Fruit fly (Drosophila melanogaster) whole organism, pupa: Measurements from ENCODE around the gene dy.

ENCODE experiments used
- CG10348 ChIP-seq: fragments of 200-800 bp; sonication (Bioruptor generic); IDR thresholded peaks from 2 replicates; pipeline ENCODE4 v1.3.6; 2022; ENCODE audit warnings: missing biosample characterization, missing genetic modification characterization
- CG12605 ChIP-seq: fragments of 200-800 bp; sonication (Bioruptor generic); IDR thresholded peaks from 2 replicates; pipeline ENCODE4 v1.3.6; 2022; ENCODE audit warnings: missing biosample characterization, missing genetic modification characterization
- CG13204 ChIP-seq: fragments of 200-800 bp; sonication (Bioruptor generic); optimal IDR thresholded peaks from 2 replicates; lab custom pipeline; 2018; ENCODE audit warnings: missing biosample characterization, mild to moderate bottlenecking, missing genetic modification characterization, moderate library complexity
- CG14655 ChIP-seq: fragments of 200-800 bp; sonication (Bioruptor generic); optimal IDR thresholded peaks from 3 replicates; lab custom pipeline; 2017; ENCODE audit warnings: mild to moderate bottlenecking, missing biosample characterization, missing genetic modification reagents, missing genetic modification characterization
- CG15710 ChIP-seq: fragments of 200-800 bp; sonication (Bioruptor generic); optimal IDR thresholded peaks from 2 replicates; lab custom pipeline; 2018; ENCODE audit warnings: missing biosample characterization, mild to moderate bottlenecking, missing genetic modification characterization, moderate library complexity
- CG17806 ChIP-seq: fragments of 200-800 bp; sonication (Bioruptor generic); optimal IDR thresholded peaks from 2 replicates; lab custom pipeline; 2018; ENCODE audit warnings: missing biosample characterization, mild to moderate bottlenecking, missing genetic modification characterization, moderate library complexity
- CG32121 ChIP-seq: fragments of 200-800 bp; sonication (Bioruptor generic); IDR thresholded peaks from 2 replicates; pipeline ENCODE4 v1.3.6; 2022; ENCODE audit warnings: missing biosample characterization, missing genetic modification characterization
- CG34367 ChIP-seq: fragments of 200-800 bp; sonication (Bioruptor generic); optimal IDR thresholded peaks from 2 replicates; lab custom pipeline; 2018; ENCODE audit warnings: missing biosample characterization, mild to moderate bottlenecking, missing genetic modification characterization
- CG4496 ChIP-seq: fragments of 200-800 bp; sonication (Bioruptor generic); IDR thresholded peaks from 3 replicates; pipeline ENCODE4 v1.3.6; 2022; ENCODE audit warnings: missing biosample characterization, missing genetic modification characterization
- CG8159 ChIP-seq: fragments of 200-800 bp; sonication (Bioruptor generic); optimal IDR thresholded peaks from 3 replicates; lab custom pipeline; 2018; ENCODE audit warnings: missing biosample characterization, mild to moderate bottlenecking, missing genetic modification characterization, moderate library complexity
- CG8301 ChIP-seq: fragments of 200-800 bp; sonication (Bioruptor generic); optimal IDR thresholded peaks from 2 replicates; lab custom pipeline; 2018; ENCODE audit warnings: missing biosample characterization, mild to moderate bottlenecking, missing genetic modification characterization
- CG9948 ChIP-seq: fragments of 200-800 bp; sonication (Bioruptor generic); optimal IDR thresholded peaks from 2 replicates; lab custom pipeline; 2018; ENCODE audit warnings: missing biosample characterization, mild to moderate bottlenecking, missing genetic modification characterization, moderate library complexity
- D1 ChIP-seq: fragments of 200-800 bp; sonication (Bioruptor generic); optimal IDR thresholded peaks from 2 replicates; lab custom pipeline; 2018; ENCODE audit warnings: missing biosample characterization, mild to moderate bottlenecking, missing genetic modification characterization, moderate library complexity
- EcR ChIP-seq: fragments of 200-800 bp; sonication (Bioruptor generic); optimal IDR thresholded peaks from 3 replicates; lab custom pipeline; 2019; ENCODE audit warnings: missing biosample characterization, missing genetic modification characterization, mild to moderate bottlenecking, moderate library complexity, missing genetic modification reagents
- Ets98B ChIP-seq: fragments of 200-800 bp; sonication (Bioruptor generic); IDR thresholded peaks from 2 replicates; pipeline ENCODE4 v1.3.6; 2022; ENCODE audit warnings: missing biosample characterization, missing genetic modification characterization
- Pif1A ChIP-seq: fragments of 200-800 bp; sonication (Bioruptor generic); optimal IDR thresholded peaks from 3 replicates; lab custom pipeline; 2016; ENCODE audit warnings: missing biosample characterization, missing genetic modification characterization
- Pif1B ChIP-seq: fragments of 200-800 bp; sonication (Bioruptor generic); optimal IDR thresholded peaks from 3 replicates; lab custom pipeline; 2016; ENCODE audit warnings: missing biosample characterization, missing genetic modification characterization
- Snoo ChIP-seq: fragments of 200-800 bp; sonication (Bioruptor generic); optimal IDR thresholded peaks from 3 replicates; lab custom pipeline; 2017; ENCODE audit warnings: missing biosample characterization, mild to moderate bottlenecking, missing genetic modification characterization, inconsistent platforms
- fd96Ca ChIP-seq: fragments of 200-800 bp; sonication (Bioruptor generic); IDR thresholded peaks from 3 replicates; pipeline ENCODE4 v1.3.6; 2022; ENCODE audit warnings: missing biosample characterization, missing genetic modification characterization
- gl ChIP-seq: fragments of 200-800 bp; sonication (Bioruptor generic); optimal IDR thresholded peaks from 2 replicates; lab custom pipeline; 2018; ENCODE audit warnings: missing biosample characterization, mild to moderate bottlenecking, missing genetic modification characterization
- rn ChIP-seq: fragments of 200-800 bp; sonication (Bioruptor generic); IDR thresholded peaks from 2 replicates; pipeline ENCODE4 v1.3.6; 2022; ENCODE audit warnings: missing biosample characterization, missing genetic modification characterization

The dy gene

DNA sequence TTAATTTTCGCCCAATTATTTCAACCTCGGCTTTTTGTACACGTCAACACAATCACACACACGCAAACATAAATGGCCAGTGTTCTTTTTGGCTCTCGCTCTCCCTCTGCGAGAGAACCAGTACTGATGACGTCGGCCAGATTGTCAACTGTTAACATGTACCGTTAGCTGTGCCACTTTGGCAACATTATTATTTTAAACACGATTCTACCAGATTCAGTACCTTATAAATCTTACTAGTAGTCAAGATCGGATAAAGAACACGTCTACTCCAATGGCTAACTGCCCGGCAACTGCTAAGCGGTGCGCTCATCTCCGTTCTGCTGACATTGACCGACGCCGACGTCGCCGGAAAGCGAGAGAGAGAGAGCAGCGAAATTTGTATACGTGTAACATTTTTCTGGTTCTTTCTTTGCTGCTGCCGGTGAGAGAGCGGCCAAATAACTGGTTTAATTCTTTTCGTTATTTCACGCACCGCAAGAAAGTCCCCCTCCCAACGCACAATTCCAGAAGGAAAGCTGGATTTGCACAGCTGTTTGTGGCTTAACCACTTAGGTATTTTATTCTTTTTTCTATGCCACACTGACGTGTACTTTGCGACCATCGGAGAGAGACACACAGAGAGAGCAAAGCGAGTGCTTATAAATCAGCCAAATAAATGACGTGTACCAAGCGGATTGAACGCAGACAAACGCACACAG, 26.6 kb upstream of the dy start:
- TF ChIP-seq gl (tag; lab: Kevin White, UChicago), result peak; percentile 5
- no peak for TF ChIP-seq CG34367 (tag; lab: Kevin White, UChicago)
- TF ChIP-seq Pif1A (GFP tag; lab: Kevin White, UChicago), result no peak
- TF ChIP-seq CG8301 (tag; lab: Kevin White, UChicago), result peak; percentile 3
- 0 out of 3 replicates have a peak, but pooled peaks have one; percentile 27 for TF ChIP-seq CG4496 (GFP tag; lab: Robert Waterston, UW)
- TF ChIP-seq rn (GFP tag; lab: Robert Waterston, UW), result no peak
- peak; percentile 15 for TF ChIP-seq CG13204 (GFP tag; lab: Kevin White, UChicago)
- TF ChIP-seq CG32121 (GFP tag; lab: Robert Waterston, UW), result 0 out of 2 replicates have a peak, but pooled peaks have one; percentile 17
- TF ChIP-seq Pif1B, result no peak
- TF ChIP-seq EcR, result peak; percentile 94
- peak; percentile 23 for TF ChIP-seq CG14655 (GFP tag; lab: Kevin White, UChicago)
- TF ChIP-seq fd96Ca (GFP tag; lab: Robert Waterston, UW), result no peak

DNA sequence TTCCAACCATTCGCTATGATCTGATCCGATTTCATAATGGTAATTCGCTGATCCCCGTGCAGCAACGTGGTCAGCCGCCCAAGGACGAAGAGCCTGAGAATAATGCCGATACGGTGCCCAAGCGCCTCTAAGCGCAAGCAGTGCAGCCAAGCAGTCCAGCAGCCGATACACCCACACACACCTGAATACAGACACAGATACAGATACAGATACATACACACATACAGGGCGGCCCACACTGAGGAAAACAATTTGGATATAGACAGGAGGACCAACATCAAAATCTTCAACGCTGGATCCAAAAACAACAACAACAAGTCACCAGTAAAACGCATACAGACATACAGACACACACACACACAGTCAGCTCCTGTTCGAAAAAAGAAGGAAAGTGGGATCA, 21.3 kb upstream of the dy start:
- TF ChIP-seq CG4496 (GFP tag; lab: Robert Waterston, UW), result 0 out of 3 replicates have a peak, but pooled peaks have one; percentile 13
- no peak for TF ChIP-seq D1 (tag; lab: Kevin White, UChicago)
- TF ChIP-seq EcR, result no peak

DNA sequence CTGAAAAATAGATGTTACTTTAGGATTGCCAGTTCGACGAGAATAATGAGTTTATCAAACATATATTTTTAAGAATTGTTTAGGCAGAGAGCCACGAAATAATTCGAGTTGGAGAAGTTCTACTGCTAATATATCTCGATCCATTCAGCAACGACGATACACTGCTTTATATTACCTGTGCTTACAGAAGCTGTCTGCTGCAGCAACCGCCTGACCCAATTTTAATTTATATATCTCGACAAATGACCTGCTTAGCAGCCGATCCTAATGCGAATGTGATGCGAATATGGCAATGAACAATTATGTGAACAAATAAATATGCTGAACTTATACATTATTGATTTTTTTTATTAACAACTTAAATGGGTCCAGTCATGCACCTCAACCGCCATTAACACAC, 19.9 kb upstream of the dy start:
- TF ChIP-seq D1 (tag; lab: Kevin White, UChicago) (no peak), Ets98B (GFP tag; lab: Robert Waterston, UW) (no peak), CG8159 (tag; lab: Kevin White, UChicago) (no peak), gl (tag; lab: Kevin White, UChicago) (no peak), CG4496 (GFP tag; lab: Robert Waterston, UW) (no peak)

DNA sequence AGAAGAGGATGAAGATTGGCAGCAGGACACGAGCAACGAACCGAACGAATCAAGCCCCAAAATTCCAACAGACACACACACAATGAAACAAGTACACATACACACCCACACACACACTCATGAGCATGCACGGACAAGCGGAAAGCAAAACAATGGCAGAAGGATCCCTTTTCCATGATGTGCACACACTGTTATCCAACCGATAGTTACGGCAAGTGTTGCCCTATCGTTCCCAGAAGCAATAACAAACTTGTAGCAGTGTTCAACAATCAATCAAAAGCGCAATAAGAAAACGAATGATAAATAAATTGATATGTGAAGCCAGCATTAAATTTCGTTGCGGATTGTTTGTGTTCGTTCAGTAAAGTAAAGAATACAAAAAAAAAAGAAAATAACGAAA, 18.3 kb upstream of the dy start:
- TF ChIP-seq CG15710 (tag; lab: Kevin White, UChicago) (no peak), Ets98B (GFP tag; lab: Robert Waterston, UW) (no peak), fd96Ca (GFP tag; lab: Robert Waterston, UW) (no peak), CG32121 (GFP tag; lab: Robert Waterston, UW) (no peak), CG9948 (tag; lab: Kevin White, UChicago) (no peak), CG13204 (GFP tag; lab: Kevin White, UChicago) (no peak), Pif1B (no peak), EcR (no peak), CG14655 (GFP tag; lab: Kevin White, UChicago) (no peak), Snoo (tag; lab: Kevin White, UChicago) (no peak), CG8159 (tag; lab: Kevin White, UChicago) (no peak), CG12605 (GFP tag; lab: Robert Waterston, UW) (no peak), Pif1A (GFP tag; lab: Kevin White, UChicago) (no peak), rn (GFP tag; lab: Robert Waterston, UW) (no peak), CG4496 (GFP tag; lab: Robert Waterston, UW) (no peak), D1 (tag; lab: Kevin White, UChicago) (no peak), CG17806 (no peak), gl (tag; lab: Kevin White, UChicago) (no peak), CG8301 (tag; lab: Kevin White, UChicago) (no peak)

DNA sequence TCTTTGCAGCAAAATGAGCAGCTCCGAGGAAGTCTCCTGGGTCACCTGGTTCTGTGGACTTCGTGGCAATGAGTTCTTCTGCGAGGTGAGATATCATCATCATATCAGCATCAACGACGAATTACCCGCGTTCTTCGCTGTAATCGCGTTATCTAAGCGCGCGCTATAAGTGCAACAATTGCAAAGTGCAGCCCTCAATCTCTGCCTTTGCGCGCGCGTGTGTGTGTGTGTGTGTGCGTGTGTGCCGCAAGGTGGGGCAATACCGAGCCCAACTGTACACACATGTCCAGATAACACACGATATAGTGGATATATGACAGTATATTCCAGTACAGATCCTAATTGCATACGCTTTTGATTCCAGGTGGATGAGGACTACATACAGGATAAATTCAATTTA, 14.8 kb upstream of the dy start:
- TF ChIP-seq CG4496 (GFP tag; lab: Robert Waterston, UW), result no peak
- TF ChIP-seq Snoo (tag; lab: Kevin White, UChicago), result no peak
- no peak for TF ChIP-seq CG12605 (GFP tag; lab: Robert Waterston, UW)
- no peak for TF ChIP-seq Pif1A (GFP tag; lab: Kevin White, UChicago)
- no peak for TF ChIP-seq Pif1B
- no peak for TF ChIP-seq CG10348 (GFP tag; lab: Robert Waterston, UW)
- TF ChIP-seq CG32121 (GFP tag; lab: Robert Waterston, UW), result no peak
- no peak for TF ChIP-seq CG9948 (tag; lab: Kevin White, UChicago)
- no peak for TF ChIP-seq rn (GFP tag; lab: Robert Waterston, UW)

DNA sequence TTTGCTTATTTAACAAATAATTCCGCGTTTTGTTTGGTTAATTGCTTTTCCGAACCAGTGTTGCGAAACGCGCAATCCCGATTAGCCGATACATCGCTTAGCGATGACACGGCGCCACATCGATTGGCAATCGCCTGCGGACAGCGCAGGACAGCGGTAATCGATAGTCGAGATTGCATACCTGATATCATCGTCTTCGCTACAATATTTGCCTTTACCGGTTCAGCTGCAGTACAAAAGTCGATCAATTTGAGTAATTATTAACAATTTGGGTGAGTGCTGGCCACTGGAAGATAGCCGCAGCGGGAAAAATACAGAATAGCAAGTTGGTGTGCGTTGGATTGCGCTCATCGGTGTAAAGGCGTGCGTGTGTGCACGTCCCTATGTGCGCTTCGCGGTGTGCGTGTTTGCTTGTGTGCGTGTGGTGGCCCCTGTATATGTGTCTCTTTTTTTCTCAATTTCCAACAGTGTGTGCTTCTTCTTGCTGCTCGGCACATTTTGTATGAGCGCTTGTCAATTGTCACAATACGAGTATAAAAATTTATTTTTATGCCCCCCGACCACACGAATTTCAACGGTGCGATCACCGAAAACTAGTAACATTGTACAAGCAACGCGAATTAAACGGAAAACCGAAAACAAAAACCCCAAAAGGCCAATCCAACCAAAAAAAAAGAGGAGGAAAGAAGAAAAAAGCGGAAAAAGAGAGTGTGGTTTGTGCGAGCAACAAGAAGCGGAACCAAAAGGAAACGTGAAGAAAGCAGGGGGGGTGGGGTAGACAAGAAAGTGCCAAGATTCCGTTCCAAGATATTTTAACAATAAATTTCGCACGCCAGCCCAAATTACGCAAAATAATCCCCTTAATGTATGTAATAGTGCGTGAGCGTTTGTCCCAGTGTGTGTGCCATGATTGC, 14.1 kb upstream of the dy start, which contains the start of gene CkIIbeta:
CkIIbeta (plus strand) TSS at position 119 of the 914 bp plus-strand sequence.
- TF ChIP-seq CG4496 (GFP tag; lab: Robert Waterston, UW) (no peak; the same call in 2 of the 3 replicates), CG14655 (GFP tag; lab: Kevin White, UChicago) (peak; percentile 29), CG17806 (no peak), CG34367 (tag; lab: Kevin White, UChicago) (no peak), rn (GFP tag; lab: Robert Waterston, UW) (no peak), CG32121 (GFP tag; lab: Robert Waterston, UW) (no peak), Snoo (tag; lab: Kevin White, UChicago) (no peak), D1 (tag; lab: Kevin White, UChicago) (no peak), CG8301 (tag; lab: Kevin White, UChicago) (no peak), Pif1A (GFP tag; lab: Kevin White, UChicago) (no peak), CG15710 (tag; lab: Kevin White, UChicago) (no peak), CG12605 (GFP tag; lab: Robert Waterston, UW) (0 out of 2 replicates have a peak, but pooled peaks have one; percentile 5), CG10348 (GFP tag; lab: Robert Waterston, UW) (no peak)
